Worm (Caenorhabditis elegans): ENCODE measurements around the gene msp-50.

DNA sequence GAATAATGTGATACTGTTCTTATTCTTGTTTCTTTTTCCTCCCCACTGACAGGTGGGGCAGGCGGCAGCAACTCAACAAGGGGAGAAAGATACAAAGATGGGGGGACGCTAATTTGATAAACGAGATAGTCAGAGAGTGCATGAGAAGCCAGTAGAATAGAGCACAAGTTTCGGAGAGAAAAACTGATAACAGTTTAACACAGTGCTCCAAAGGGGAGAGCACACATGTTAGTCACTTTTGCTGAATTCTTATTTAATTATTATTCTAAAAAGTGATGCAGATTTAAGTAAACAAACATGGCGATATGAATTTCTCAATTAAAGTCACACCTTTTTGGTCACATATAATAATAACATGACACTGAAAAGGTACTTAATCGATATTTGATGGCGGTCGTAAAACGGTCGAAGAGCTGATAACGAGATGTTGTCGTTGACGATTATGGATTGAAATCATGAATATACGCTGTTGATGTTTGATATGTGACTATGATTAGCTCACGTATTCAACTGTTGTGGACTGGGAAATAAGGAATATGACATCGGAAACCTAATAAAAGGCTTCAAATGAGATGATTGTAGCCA, 13.6 kb upstream of the msp-50 start:
- TF ChIP-seq ceh-34 (tag; optimal IDR thresholded peaks at IDR 0.05) (no peak), mec-3 (tag; optimal IDR thresholded peaks at IDR 0.05; ENCODE audit: borderline replicate concordance) (no peak), npax-4 (tag; optimal IDR thresholded peaks at IDR 0.05) (no peak), ceh-9 (tag; optimal IDR thresholded peaks at IDR 0.05) (no peak), lim-6 (tag; optimal IDR thresholded peaks at IDR 0.05) (no peak), unc-42 (tag; optimal IDR thresholded peaks at IDR 0.05) (no peak), tbx-2 (tag; optimal IDR thresholded peaks at IDR 0.05) (no peak), sdc-2 (tag; optimal IDR thresholded peaks at IDR 0.05) (no peak), nfya-1 (tag; optimal IDR thresholded peaks at IDR 0.05) (no peak)
